Worm (Caenorhabditis elegans): ENCODE measurements around the gene srx-10.

DNA sequence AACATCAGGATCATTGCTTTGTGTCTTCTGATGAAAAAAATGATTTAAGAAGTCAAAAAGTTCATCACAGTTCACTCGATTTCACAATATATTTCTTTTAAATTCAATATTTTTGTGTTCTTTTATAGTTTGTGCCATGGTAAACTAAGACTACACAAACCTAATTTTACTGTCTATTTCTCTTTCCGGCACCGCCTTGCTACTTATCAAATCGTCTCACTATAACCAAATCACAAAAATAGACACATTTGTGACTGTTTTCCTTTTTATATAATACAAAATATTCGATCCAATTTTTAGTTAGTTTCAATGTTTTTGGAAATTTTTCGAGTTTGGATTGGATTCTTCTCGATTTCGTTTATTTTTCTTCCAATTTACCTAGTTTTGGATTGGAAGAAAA is 7.8 kb upstream of the srx-10 start, which contains the start of gene swt-6:
- TF ChIP-seq skn-1 (tag; optimal IDR thresholded peaks at IDR 0.05) = no peak
- no peak for TF ChIP-seq nhr-84 (tag; optimal IDR thresholded peaks at IDR 0.05)
- no peak for TF ChIP-seq ama-1 (optimal IDR thresholded peaks at IDR 0.05)
- no peak for TF ChIP-seq nhr-237 (tag; optimal IDR thresholded peaks at IDR 0.05)
- no peak for TF ChIP-seq irx-1 (tag; optimal IDR thresholded peaks at IDR 0.05)
- TF ChIP-seq nhr-19 (GFP tag; conservative IDR thresholded peaks at IDR 0.05) = no peak
- no peak for TF ChIP-seq dsc-1 (tag; optimal IDR thresholded peaks at IDR 0.05)
- no peak for TF ChIP-seq rnt-1 (tag; optimal IDR thresholded peaks at IDR 0.05)
- TF ChIP-seq lin-14 (GFP tag; optimal IDR thresholded peaks at IDR 0.05) = no peak
- no peak for TF ChIP-seq aha-1 (tag; optimal IDR thresholded peaks at IDR 0.05)
